Worm (Caenorhabditis elegans): ENCODE results near the gene lgc-19.

ce11 chrIV:15955349-15955748 is 7.2 kb downstream of the lgc-19 start:
- TF ChIP-seq nhr-76 (tag; optimal IDR thresholded peaks at IDR 0.05), result no peak
- TF ChIP-seq nhr-23 (tag; optimal IDR thresholded peaks at IDR 0.05), result no peak
- TF ChIP-seq unc-39 (tag; optimal IDR thresholded peaks at IDR 0.05), result no peak
- TF ChIP-seq nhr-237 (tag; optimal IDR thresholded peaks at IDR 0.05), result no peak
- no peak for TF ChIP-seq nhr-12 (tag; optimal IDR thresholded peaks at IDR 0.05)
- TF ChIP-seq egl-27 (tag; optimal IDR thresholded peaks at IDR 0.05), result no peak
- no peak for TF ChIP-seq lin-15B (tag; optimal IDR thresholded peaks at IDR 0.05)
- TF ChIP-seq aly-2 (tag; optimal IDR thresholded peaks at IDR 0.05), result no peak
